Fruit fly (Drosophila melanogaster) whole organism, embryonic: Measurements from ENCODE around the gene fry.
A peak's percentile ranks its signal among the peaks of the same experiment; 100 is the strongest.

Experiments
- Bdp1 ChIP-seq: fragments of 200-800 bp; sonication (Bioruptor generic); optimal IDR thresholded peaks from 3 replicates; lab custom pipeline; 2016; ENCODE audit warnings: missing biosample characterization, missing genetic modification characterization
- Bteb2 ChIP-seq: fragments of 200-800 bp; sonication (Bioruptor generic); optimal IDR thresholded peaks from 2 replicates; lab custom pipeline; 2016; ENCODE audit warnings: missing biosample characterization, missing genetic modification characterization
- CG10654 ChIP-seq: fragments of 200-800 bp; sonication (Bioruptor generic); optimal IDR thresholded peaks from 2 replicates; lab custom pipeline; 2016; ENCODE audit warnings: missing biosample characterization, missing genetic modification characterization
- CG12155 ChIP-seq: fragments of 200-800 bp; sonication (Bioruptor generic); optimal IDR thresholded peaks from 3 replicates; lab custom pipeline; 2016; ENCODE audit warnings: missing biosample characterization, missing genetic modification characterization
- CG12219 ChIP-seq: fragments of 200-800 bp; sonication (Bioruptor generic); optimal IDR thresholded peaks from 3 replicates; lab custom pipeline; 2018; ENCODE audit warnings: missing biosample characterization, mild to moderate bottlenecking, missing genetic modification characterization
- CG12236 ChIP-seq: fragments of 200-800 bp; sonication (Bioruptor generic); optimal IDR thresholded peaks from 2 replicates; lab custom pipeline; 2016; ENCODE audit warnings: missing biosample characterization, missing genetic modification characterization
- CG13296 ChIP-seq: fragments of 200-800 bp; sonication (Bioruptor generic); optimal IDR thresholded peaks from 3 replicates; lab custom pipeline; 2018; ENCODE audit warnings: missing biosample characterization, mild to moderate bottlenecking, missing genetic modification characterization
- CG13624 ChIP-seq: fragments of 200-800 bp; sonication (Bioruptor generic); optimal IDR thresholded peaks from 2 replicates; lab custom pipeline; 2016; ENCODE audit warnings: missing biosample characterization, missing genetic modification characterization
- CG14014 ChIP-seq: fragments of 200-800 bp; sonication (Bioruptor generic); IDR thresholded peaks from 2 replicates; pipeline ENCODE4 v1.3.6; 2022; ENCODE audit warnings: missing biosample characterization, missing genetic modification characterization
- CG14860 ChIP-seq: fragments of 200-800 bp; sonication (Bioruptor generic); IDR thresholded peaks from 3 replicates; pipeline ENCODE4 v1.3.6; 2022; ENCODE audit warnings: missing biosample characterization, missing genetic modification characterization; ENCODE audit not compliant: partially characterized antibody
- CG1529 ChIP-seq: fragments of 200-800 bp; sonication (Bioruptor generic); optimal IDR thresholded peaks from 3 replicates; lab custom pipeline; 2018; ENCODE audit warnings: missing biosample characterization, missing genetic modification characterization
- CG16815 ChIP-seq: fragments of 200-800 bp; sonication (Bioruptor generic); optimal IDR thresholded peaks from 3 replicates; lab custom pipeline; 2017; ENCODE audit warnings: missing biosample characterization, mild to moderate bottlenecking, missing genetic modification characterization
- CG18011 ChIP-seq: fragments of 200-800 bp; sonication (Bioruptor generic); optimal IDR thresholded peaks from 2 replicates; lab custom pipeline; 2017; ENCODE audit warnings: missing biosample characterization, missing genetic modification characterization, mild to moderate bottlenecking, moderate library complexity, missing genotype
- CG1832 ChIP-seq: fragments of 200-800 bp; sonication (Bioruptor generic); optimal IDR thresholded peaks from 2 replicates; lab custom pipeline; 2017; ENCODE audit warnings: missing biosample characterization, mild to moderate bottlenecking, missing genetic modification characterization, inconsistent platforms
- CG2678 ChIP-seq: fragments of 200-800 bp; sonication (Bioruptor generic); optimal IDR thresholded peaks from 3 replicates; lab custom pipeline; 2019; ENCODE audit warnings: missing biosample characterization, mild to moderate bottlenecking, missing genetic modification characterization, moderate library complexity
- CG34376 ChIP-seq: fragments of 200-800 bp; sonication (Bioruptor generic); optimal IDR thresholded peaks from 2 replicates; lab custom pipeline; 2018; ENCODE audit warnings: missing biosample characterization, mild to moderate bottlenecking, missing genetic modification characterization
- CG4617 ChIP-seq: fragments of 200-800 bp; sonication (Bioruptor generic); optimal IDR thresholded peaks from 3 replicates; lab custom pipeline; 2016; ENCODE audit warnings: missing biosample characterization, missing genetic modification characterization, borderline replicate concordance
- CG5953 ChIP-seq: fragments of 200-800 bp; sonication (Bioruptor generic); IDR thresholded peaks from 2 replicates; pipeline ENCODE4 v1.3.6; 2022; ENCODE audit warnings: missing biosample characterization, missing genetic modification characterization
- CG6272 ChIP-seq: fragments of 200-800 bp; sonication (Bioruptor generic); IDR thresholded peaks from 2 replicates; pipeline ENCODE4 v1.3.6; 2022; ENCODE audit warnings: missing biosample characterization, missing genetic modification characterization
- CG8290 ChIP-seq, 3 experiments: fragments of 200-800 bp; sonication (Bioruptor generic); optimal IDR thresholded peaks; 2 replicates each; lab custom pipeline; 2016 to 2019; ENCODE audit warnings: missing biosample characterization in 3 of 3, missing genetic modification characterization in 3 of 3, mild to moderate bottlenecking in 2 of 3, moderate library complexity in 1 of 3
- CG8478 ChIP-seq: fragments of >200 bp; optimal IDR thresholded peaks from 2 replicates; lab custom pipeline; 2018
- Dad ChIP-seq: fragments of 200-800 bp; sonication (Bioruptor generic); optimal IDR thresholded peaks from 3 replicates; lab custom pipeline; 2016; ENCODE audit warnings: missing biosample characterization, missing genetic modification characterization
- Dip2 ChIP-seq: fragments of 200-800 bp; sonication (Bioruptor generic); IDR thresholded peaks from 2 replicates; pipeline ENCODE4 v1.3.6; 2022; ENCODE audit warnings: missing biosample characterization, missing genetic modification characterization
- Dll ChIP-seq: fragments of 200-800 bp; sonication (Bioruptor generic); IDR thresholded peaks from 4 replicates; pipeline ENCODE4 v1.3.6; 2022; ENCODE audit warnings: missing biosample characterization, missing genetic modification characterization; ENCODE audit not compliant: partially characterized antibody
- E2f2 ChIP-seq: fragments of 200-800 bp; sonication (Bioruptor generic); IDR thresholded peaks from 2 replicates; pipeline ENCODE4 v1.3.6; 2022; ENCODE audit warnings: missing biosample characterization, missing genetic modification characterization
- ERR ChIP-seq: fragments of 200-800 bp; sonication (Bioruptor generic); optimal IDR thresholded peaks from 2 replicates; lab custom pipeline; 2016; ENCODE audit warnings: missing biosample characterization, missing genetic modification characterization
- Ets65A ChIP-seq: fragments of 200-800 bp; sonication (Bioruptor generic); peaks from one replicate; lab custom pipeline; 2016; ENCODE audit warnings: missing biosample characterization, missing genetic modification characterization
- Jarid2 ChIP-seq: fragments of 200-800 bp; sonication (Bioruptor generic); optimal IDR thresholded peaks from 3 replicates; lab custom pipeline; 2017; ENCODE audit warnings: mild to moderate bottlenecking, missing biosample characterization, missing genetic modification reagents, missing genetic modification characterization
- Mrtf ChIP-seq: fragments of 200-800 bp; sonication (Bioruptor generic); IDR thresholded peaks from 3 replicates; pipeline ENCODE4 v1.3.6; 2022; ENCODE audit warnings: missing biosample characterization, missing genetic modification characterization
- Six4 ChIP-seq: fragments of 200-800 bp; sonication (Bioruptor generic); optimal IDR thresholded peaks from 2 replicates; lab custom pipeline; 2016; ENCODE audit warnings: missing biosample characterization, missing genetic modification characterization
- Xrp1 ChIP-seq: fragments of 200-800 bp; sonication (Bioruptor generic); IDR thresholded peaks from 2 replicates; pipeline ENCODE4 v1.3.6; 2022; ENCODE audit warnings: missing biosample characterization, missing genetic modification characterization
- al ChIP-seq: fragments of 200-800 bp; sonication (Bioruptor generic); IDR thresholded peaks from 2 replicates; pipeline ENCODE4 v1.3.6; 2022; ENCODE audit warnings: missing biosample characterization, missing genetic modification characterization
- ara ChIP-seq: fragments of 200-800 bp; sonication (Bioruptor generic); IDR thresholded peaks from 2 replicates; pipeline ENCODE4 v1.3.6; 2022; ENCODE audit warnings: missing biosample characterization, missing genetic modification characterization
- ase ChIP-seq: fragments of 200-800 bp; sonication (Bioruptor generic); IDR thresholded peaks from 3 replicates; pipeline ENCODE4 v1.3.6; 2022; ENCODE audit warnings: missing biosample characterization, missing genetic modification characterization
- az2 ChIP-seq: fragments of 200-800 bp; sonication (Bioruptor generic); optimal IDR thresholded peaks from 3 replicates; lab custom pipeline; 2016; ENCODE audit warnings: missing biosample characterization, missing genetic modification characterization
- bigmax ChIP-seq: fragments of 200-800 bp; sonication (Bioruptor generic); optimal IDR thresholded peaks from 2 replicates; lab custom pipeline; 2018; ENCODE audit warnings: missing biosample characterization, mild to moderate bottlenecking, missing genetic modification characterization
- cas ChIP-seq: fragments of 200-800 bp; sonication (Bioruptor generic); IDR thresholded peaks from 2 replicates; pipeline ENCODE4 v1.3.6; 2022; ENCODE audit warnings: missing biosample characterization, missing genetic modification characterization
- crol ChIP-seq: fragments of 200-800 bp; sonication (Bioruptor generic); IDR thresholded peaks from 2 replicates; pipeline ENCODE4 v1.3.6; 2022; ENCODE audit warnings: missing biosample characterization, missing genetic modification characterization
- eve ChIP-seq, 2 experiments: fragments of >200 bp; optimal IDR thresholded peaks; 2 replicates each; lab custom pipeline; 2017; ENCODE audit warnings: missing biosample characterization in 2 of 2, missing genetic modification characterization in 2 of 2
- fd3F ChIP-seq: fragments of 200-800 bp; sonication (Bioruptor generic); optimal IDR thresholded peaks from 2 replicates; lab custom pipeline; 2018; ENCODE audit warnings: missing biosample characterization, mild to moderate bottlenecking, missing genetic modification characterization, moderate library complexity
- gfzf ChIP-seq: fragments of 200-800 bp; sonication (Bioruptor generic); optimal IDR thresholded peaks from 2 replicates; lab custom pipeline; 2016; ENCODE audit warnings: missing biosample characterization, mild to moderate bottlenecking, missing genetic modification characterization, moderate library complexity
- nau ChIP-seq: fragments of 200-800 bp; sonication (Bioruptor generic); optimal IDR thresholded peaks from 3 replicates; lab custom pipeline; 2017; ENCODE audit warnings: missing biosample characterization, mild to moderate bottlenecking, missing genetic modification characterization, missing genetic modification reagents
- prd ChIP-seq, 3 experiments: fragments of >200 bp in 2 of 3; fragments of 200-800 bp in 1 of 3; sonication (Bioruptor generic) in 1 of 3; optimal IDR thresholded peaks in 2 of 3; IDR thresholded peaks in 1 of 3; 2 replicates in 2 of 3; 3 replicates in 1 of 3; pipeline versions ENCODE4 v1.3.6 to Lab custom; 2017 to 2022; ENCODE audit warnings: missing biosample characterization in 1 of 3, missing genetic modification characterization in 1 of 3
- psq ChIP-seq: fragments of 200-800 bp; sonication (Bioruptor generic); optimal IDR thresholded peaks from 2 replicates; lab custom pipeline; 2017; ENCODE audit warnings: missing biosample characterization, missing genetic modification characterization
- row ChIP-seq: fragments of 200-800 bp; sonication (Bioruptor generic); IDR thresholded peaks from 3 replicates; pipeline ENCODE4 v1.3.6; 2022; ENCODE audit warnings: missing biosample characterization, missing genetic modification characterization
- schlank ChIP-seq: fragments of 200-800 bp; sonication (Bioruptor generic); optimal IDR thresholded peaks from 2 replicates; lab custom pipeline; 2018; ENCODE audit warnings: missing biosample characterization, mild to moderate bottlenecking, missing genetic modification characterization
- sisA ChIP-seq: fragments of 200-800 bp; sonication (Bioruptor generic); IDR thresholded peaks from 2 replicates; pipeline ENCODE4 v1.3.6; 2022; ENCODE audit warnings: missing biosample characterization, missing genetic modification characterization
- slou ChIP-seq: fragments of 200-800 bp; sonication (Bioruptor generic); optimal IDR thresholded peaks from 3 replicates; lab custom pipeline; 2016; ENCODE audit warnings: missing biosample characterization, missing genetic modification characterization
- sr ChIP-seq: fragments of 200-800 bp; sonication (Bioruptor generic); IDR thresholded peaks from 3 replicates; pipeline ENCODE4 v1.3.6; 2022; ENCODE audit warnings: missing biosample characterization, missing genetic modification characterization
- twi ChIP-seq: fragments of 200-800 bp; optimal IDR thresholded peaks from 2 replicates; lab custom pipeline; 2019; ENCODE audit warnings: missing biosample characterization, mild to moderate bottlenecking, missing genetic modification characterization, moderate library complexity

The fry gene

dm6 chr3L:9723108-9723507, 44.2 kb upstream of the fry start, which contains the start of the genes nbs and defl (continued):
- TF ChIP-seq CG34376, result peak; percentile 38
- TF ChIP-seq Bdp1 (GFP tag; lab: Kevin White, UChicago), result no peak
- no peak for TF ChIP-seq Dip2
- TF ChIP-seq row (GFP tag; lab: Robert Waterston, UW), result peak; percentile 96
- no peak for TF ChIP-seq CG12219 (GFP tag; lab: Kevin White, UChicago)
- TF ChIP-seq fd3F (GFP tag; lab: Kevin White, UChicago), result peak; percentile 49
- peak; percentile 79 for TF ChIP-seq CG2678 (tag; lab: Kevin White, UChicago)
- TF ChIP-seq cas (GFP tag; lab: Robert Waterston, UW), result 0 out of 2 replicates have a peak, but pooled peaks have one; percentile 36
- peak; percentile 12 for TF ChIP-seq Six4 (GFP tag; lab: Kevin White, UChicago)
- TF ChIP-seq prd (optimal IDR thresholded peaks at IDR 0.05; lab: Kevin White, UChicago), result no peak
- TF ChIP-seq prd (GFP tag; IDR thresholded peaks at IDR 0.05; lab: Robert Waterston, UW), result peak; percentile 84
- peak; percentile 31; the same call in 1 of the 3 replicates for TF ChIP-seq CG14860 (GFP tag; lab: Robert Waterston, UW)
- TF ChIP-seq sr, result no peak
- no peak for TF ChIP-seq schlank
- TF ChIP-seq E2f2, result peak; percentile 60
- peak; percentile 76 for TF ChIP-seq Xrp1 (GFP tag; lab: Robert Waterston, UW)
- TF ChIP-seq CG13624 (GFP tag; lab: Kevin White, UChicago), result peak; percentile 75
- TF ChIP-seq gfzf (GFP tag; lab: Kevin White, UChicago), result peak; percentile 63
- peak; percentile 83 for TF ChIP-seq CG6272 (GFP tag; lab: Robert Waterston, UW)
- TF ChIP-seq CG16815 (GFP tag; lab: Kevin White, UChicago), result peak; percentile 45
- peak; percentile 56 for TF ChIP-seq Dad
- no peak for TF ChIP-seq bigmax (GFP tag; lab: Kevin White, UChicago)
- peak; percentile 23 for TF ChIP-seq psq (GFP tag; lab: Kevin White, UChicago)
- peak; percentile 62; the same call in 2 of the 3 replicates for TF ChIP-seq ase (GFP tag; lab: Robert Waterston, UW)
- TF ChIP-seq CG4617 (GFP tag; lab: Kevin White, UChicago), result peak; percentile 75
- TF ChIP-seq twi (tag; lab: Kevin White, UChicago), result peak; percentile 48
- TF ChIP-seq CG5953, result no peak
- TF ChIP-seq ERR, result no peak
- TF ChIP-seq CG1529, result no peak
- TF ChIP-seq CG14014 (GFP tag; lab: Robert Waterston, UW), result peak; percentile 72

dm6 chr3L:9720102-9720501, 41.2 kb upstream of the fry start:
- TF ChIP-seq Ets65A (GFP tag; lab: Kevin White, UChicago) (peak; percentile 91), CG10654 (GFP tag; lab: Kevin White, UChicago) (no peak), CG8290 (GFP tag; optimal IDR thresholded peaks at IDR 0.05; lab: Kevin White, UChicago) (no peak), CG8290 (tag; optimal IDR thresholded peaks at IDR 0.05; lab: Kevin White, UChicago) (no peak), slou (GFP tag; lab: Kevin White, UChicago) (no peak)
- TF ChIP-seq, all 482 proteins: peak for 1

dm6 chr3L:9718929-9719328, 40.0 kb upstream of the fry start, which contains the start of the genes CG18178 and CG14174:
TSS of gene CG18178 (minus strand) at chr3L:9719144.
TSS of gene CG14174 (plus strand) at chr3L:9719328.
- TF ChIP-seq nau (GFP tag; lab: Kevin White, UChicago) (no peak), CG18011 (peak; percentile 44), ara (GFP tag; lab: Robert Waterston, UW) (peak; percentile 48; the same call in 1 of the 2 replicates), CG13296 (GFP tag; lab: Kevin White, UChicago) (peak; percentile 71), Mrtf (no peak), eve (GFP tag; optimal IDR thresholded peaks at IDR 0.05; lab: Kevin White, UChicago) (no peak), CG16815 (GFP tag; lab: Kevin White, UChicago) (peak; percentile 47), CG1832 (GFP tag; lab: Kevin White, UChicago) (no peak), CG12236 (GFP tag; lab: Kevin White, UChicago) (no peak), Dll (peak; percentile 66), sisA (GFP tag; lab: Robert Waterston, UW) (peak; percentile 58), Bteb2 (GFP tag; lab: Kevin White, UChicago) (no peak), CG12155 (GFP tag; lab: Kevin White, UChicago) (peak; percentile 54), az2 (GFP tag; lab: Kevin White, UChicago) (peak; percentile 64), al (GFP tag; lab: Robert Waterston, UW) (peak; percentile 44; the same call in 1 of the 2 replicates), CG8478 (no peak), fd3F (GFP tag; lab: Kevin White, UChicago) (peak; percentile 62), crol (GFP tag; lab: Robert Waterston, UW) (no peak), Jarid2 (no peak)
